Fruit fly (Drosophila melanogaster) whole organism, embryonic: Measurements from ENCODE around the gene GIIIspla2.

Experiments
- C15 ChIP-seq: fragments of 200-800 bp; sonication (Bioruptor generic); IDR thresholded peaks from 3 replicates; pipeline ENCODE4 v1.3.6; 2022; ENCODE audit warnings: missing biosample characterization, missing genetic modification characterization
- CG10147 ChIP-seq: fragments of 200-800 bp; sonication (Bioruptor generic); optimal IDR thresholded peaks from 2 replicates; lab custom pipeline; 2019; ENCODE audit warnings: missing biosample characterization, mild to moderate bottlenecking, missing genetic modification characterization, moderate library complexity
- CG10565 ChIP-seq: fragments of 200-800 bp; sonication (Bioruptor generic); optimal IDR thresholded peaks from 3 replicates; lab custom pipeline; 2016; ENCODE audit warnings: missing biosample characterization, mild to moderate bottlenecking, missing genetic modification characterization
- CG11456 ChIP-seq: fragments of 200-800 bp; sonication (Bioruptor generic); IDR thresholded peaks from 3 replicates; pipeline ENCODE4 v1.3.6; 2022; ENCODE audit warnings: missing biosample characterization, missing genetic modification characterization
- CG11723 ChIP-seq: fragments of 200-800 bp; sonication (Bioruptor generic); optimal IDR thresholded peaks from 2 replicates; lab custom pipeline; 2017; ENCODE audit warnings: missing biosample characterization, mild to moderate bottlenecking, missing genetic modification characterization
- CG12236 ChIP-seq: fragments of 200-800 bp; sonication (Bioruptor generic); optimal IDR thresholded peaks from 2 replicates; lab custom pipeline; 2016; ENCODE audit warnings: missing biosample characterization, missing genetic modification characterization
- CG17802 ChIP-seq: fragments of 200-800 bp; sonication (Bioruptor generic); optimal IDR thresholded peaks from 2 replicates; lab custom pipeline; 2018; ENCODE audit warnings: missing biosample characterization, mild to moderate bottlenecking, missing genetic modification characterization, moderate library complexity
- CG2875 ChIP-seq: fragments of 200-800 bp; sonication (Bioruptor generic); optimal IDR thresholded peaks from 2 replicates; lab custom pipeline; 2017; ENCODE audit warnings: missing biosample characterization, mild to moderate bottlenecking, missing genetic modification characterization, missing genetic modification reagents
- CG2889 ChIP-seq: fragments of 200-800 bp; sonication (Bioruptor generic); IDR thresholded peaks from 3 replicates; pipeline ENCODE4 v1.3.6; 2022; ENCODE audit warnings: missing biosample characterization, missing genetic modification characterization
- CG32532 ChIP-seq: fragments of 200-800 bp; sonication (Bioruptor generic); IDR thresholded peaks from 2 replicates; pipeline ENCODE4 v1.3.6; 2022; ENCODE audit warnings: missing biosample characterization, missing genetic modification characterization
- CG3995 ChIP-seq: fragments of 200-800 bp; sonication (Bioruptor generic); optimal IDR thresholded peaks from 3 replicates; lab custom pipeline; 2016; ENCODE audit warnings: missing biosample characterization, missing genetic modification characterization
- CG4617 ChIP-seq: fragments of 200-800 bp; sonication (Bioruptor generic); optimal IDR thresholded peaks from 3 replicates; lab custom pipeline; 2016; ENCODE audit warnings: missing biosample characterization, missing genetic modification characterization, borderline replicate concordance
- CG5245 ChIP-seq: fragments of 200-800 bp; sonication (Bioruptor generic); optimal IDR thresholded peaks from 3 replicates; lab custom pipeline; 2016; ENCODE audit warnings: missing biosample characterization, missing genetic modification characterization
- CG5953 ChIP-seq: fragments of 200-800 bp; sonication (Bioruptor generic); IDR thresholded peaks from 2 replicates; pipeline ENCODE4 v1.3.6; 2022; ENCODE audit warnings: missing biosample characterization, missing genetic modification characterization
- CG6272 ChIP-seq: fragments of 200-800 bp; sonication (Bioruptor generic); IDR thresholded peaks from 2 replicates; pipeline ENCODE4 v1.3.6; 2022; ENCODE audit warnings: missing biosample characterization, missing genetic modification characterization
- CG6683 ChIP-seq: fragments of 200-800 bp; sonication (Bioruptor generic); optimal IDR thresholded peaks from 2 replicates; lab custom pipeline; 2017; ENCODE audit warnings: missing biosample characterization, mild to moderate bottlenecking, missing genetic modification characterization, missing genetic modification reagents
- CG6689 ChIP-seq: fragments of 200-800 bp; sonication (Bioruptor generic); IDR thresholded peaks from 2 replicates; pipeline ENCODE4 v1.3.6; 2022; ENCODE audit warnings: missing biosample characterization, missing genetic modification characterization
- CG8359 ChIP-seq: fragments of 200-800 bp; sonication (Bioruptor generic); optimal IDR thresholded peaks from 2 replicates; lab custom pipeline; 2017; ENCODE audit warnings: missing biosample characterization, mild to moderate bottlenecking, missing genetic modification characterization, borderline replicate concordance
- CG9437 ChIP-seq: fragments of 200-800 bp; sonication (Bioruptor generic); optimal IDR thresholded peaks from 2 replicates; lab custom pipeline; 2018; ENCODE audit warnings: missing biosample characterization, mild to moderate bottlenecking, missing genetic modification characterization
- CG9876 ChIP-seq: fragments of 200-800 bp; sonication (Bioruptor generic); optimal IDR thresholded peaks from 2 replicates; lab custom pipeline; 2016; ENCODE audit warnings: missing biosample characterization, missing genetic modification characterization
- Hmr ChIP-seq: fragments of 200-800 bp; sonication (Bioruptor generic); optimal IDR thresholded peaks from 3 replicates; lab custom pipeline; 2017; ENCODE audit warnings: mild to moderate bottlenecking, missing biosample characterization, missing genetic modification reagents, missing genetic modification characterization
- Hr78 ChIP-seq, 2 experiments: fragments of 200-800 bp in 1 of 2; fragments of >200 bp in 1 of 2; sonication (Bioruptor generic) in 1 of 2; optimal IDR thresholded peaks; 2 replicates each; lab custom pipeline; 2017 to 2019; ENCODE audit warnings: missing biosample characterization in 2 of 2, missing genetic modification characterization in 2 of 2, mild to moderate bottlenecking in 1 of 2, moderate library complexity in 1 of 2
- Nf-YA ChIP-seq: fragments of 200-800 bp; sonication (Bioruptor generic); IDR thresholded peaks from 2 replicates; pipeline ENCODE4 v1.3.6; 2022; ENCODE audit warnings: missing biosample characterization, missing genetic modification characterization
- NfI ChIP-seq: fragments of 200-800 bp; sonication (Bioruptor generic); optimal IDR thresholded peaks from 3 replicates; lab custom pipeline; 2018; ENCODE audit warnings: missing biosample characterization, mild to moderate bottlenecking, missing genetic modification characterization, moderate library complexity
- Sin3A ChIP-seq: fragments of >200 bp; optimal IDR thresholded peaks from 2 replicates; lab custom pipeline; 2018
- Six4 ChIP-seq: fragments of 200-800 bp; sonication (Bioruptor generic); optimal IDR thresholded peaks from 2 replicates; lab custom pipeline; 2016; ENCODE audit warnings: missing biosample characterization, missing genetic modification characterization
- Tbp ChIP-seq: fragments of >200 bp; optimal IDR thresholded peaks from 2 replicates; lab custom pipeline; 2018; ENCODE audit warnings: missing biosample characterization, missing genetic modification characterization
- Usf ChIP-seq: fragments of 200-800 bp; sonication (Bioruptor generic); optimal IDR thresholded peaks from 2 replicates; lab custom pipeline; 2017; ENCODE audit warnings: missing genotype, missing biosample characterization, missing genetic modification characterization
- ab ChIP-seq: fragments of 200-800 bp; sonication (Bioruptor generic); optimal IDR thresholded peaks from 2 replicates; lab custom pipeline; 2016; ENCODE audit warnings: missing biosample characterization, missing genetic modification characterization
- bsh ChIP-seq, 2 experiments: fragments of 200-800 bp; sonication (Bioruptor generic); optimal IDR thresholded peaks; 2 replicates each; lab custom pipeline; 2017 to 2018; ENCODE audit warnings: mild to moderate bottlenecking in 2 of 2, missing biosample characterization in 2 of 2, missing genetic modification characterization in 2 of 2, moderate library complexity in 1 of 2
- cad ChIP-seq: fragments of >200 bp; optimal IDR thresholded peaks from 2 replicates; lab custom pipeline; 2017; ENCODE audit warnings: missing biosample characterization, missing genetic modification characterization
- chm ChIP-seq: fragments of 200-800 bp; sonication (Bioruptor generic); IDR thresholded peaks from 2 replicates; pipeline ENCODE4 v1.3.6; 2022; ENCODE audit warnings: missing biosample characterization, missing genetic modification characterization
- cwo ChIP-seq: fragments of 200-800 bp; sonication (Bioruptor generic); optimal IDR thresholded peaks from 3 replicates; lab custom pipeline; 2017; ENCODE audit warnings: missing biosample characterization, missing genetic modification characterization, mild to moderate bottlenecking, moderate library complexity, missing genetic modification reagents
- da ChIP-seq: fragments of 200-800 bp; sonication (Bioruptor generic); optimal IDR thresholded peaks from 2 replicates; lab custom pipeline; 2016; ENCODE audit warnings: missing biosample characterization, missing genetic modification characterization
- danr ChIP-seq: fragments of 200-800 bp; sonication (Bioruptor generic); IDR thresholded peaks from 2 replicates; pipeline ENCODE4 v1.3.6; 2022; ENCODE audit warnings: missing biosample characterization, missing genetic modification characterization
- disco-r ChIP-seq: fragments of 200-800 bp; sonication (Bioruptor generic); optimal IDR thresholded peaks from 2 replicates; lab custom pipeline; 2016; ENCODE audit warnings: missing biosample characterization, missing genetic modification characterization
- dysf ChIP-seq: fragments of 200-800 bp; sonication (Bioruptor generic); IDR thresholded peaks from 3 replicates; pipeline ENCODE4 v1.3.6; 2022; ENCODE audit warnings: missing biosample characterization, missing genetic modification characterization
- en ChIP-seq: fragments of 200-800 bp; sonication (Bioruptor generic); optimal IDR thresholded peaks from 2 replicates; lab custom pipeline; 2016; ENCODE audit warnings: missing biosample characterization, missing genetic modification characterization
- esg ChIP-seq: fragments of 200-800 bp; sonication (Bioruptor generic); conservative IDR thresholded peaks from 2 replicates; pipeline ENCODE4 v1.3.6; 2022; ENCODE audit warnings: missing biosample characterization, missing genetic modification characterization
- fd3F ChIP-seq: fragments of 200-800 bp; sonication (Bioruptor generic); optimal IDR thresholded peaks from 2 replicates; lab custom pipeline; 2018; ENCODE audit warnings: missing biosample characterization, mild to moderate bottlenecking, missing genetic modification characterization, moderate library complexity
- gce ChIP-seq: fragments of 200-800 bp; sonication (Bioruptor generic); IDR thresholded peaks from 3 replicates; pipeline ENCODE4 v1.3.6; 2022; ENCODE audit warnings: missing biosample characterization, missing genetic modification characterization
- h ChIP-seq: fragments of >200 bp; optimal IDR thresholded peaks from 2 replicates; lab custom pipeline; 2017
- hb ChIP-seq: fragments of 200-800 bp; sonication (Bioruptor generic); IDR thresholded peaks from 3 replicates; pipeline ENCODE4 v1.3.6; 2022; ENCODE audit warnings: missing biosample characterization, missing genetic modification characterization; ENCODE audit not compliant: partially characterized antibody
- lab ChIP-seq: fragments of 200-800 bp; sonication (Bioruptor generic); optimal IDR thresholded peaks from 3 replicates; lab custom pipeline; 2017; ENCODE audit warnings: missing biosample characterization, missing genetic modification characterization, mild to moderate bottlenecking, moderate library complexity, missing genetic modification reagents
- maf-S ChIP-seq: fragments of 200-800 bp; sonication (Bioruptor generic); optimal IDR thresholded peaks from 2 replicates; lab custom pipeline; 2016; ENCODE audit warnings: missing biosample characterization, missing genetic modification characterization
- pho ChIP-seq: fragments of 200-800 bp; sonication (Bioruptor generic); optimal IDR thresholded peaks from 2 replicates; lab custom pipeline; 2016; ENCODE audit warnings: missing biosample characterization, missing genetic modification characterization
- prd ChIP-seq, 3 experiments: fragments of >200 bp in 2 of 3; fragments of 200-800 bp in 1 of 3; sonication (Bioruptor generic) in 1 of 3; optimal IDR thresholded peaks in 2 of 3; IDR thresholded peaks in 1 of 3; 2 replicates in 2 of 3; 3 replicates in 1 of 3; pipeline versions ENCODE4 v1.3.6 to Lab custom; 2017 to 2022; ENCODE audit warnings: missing biosample characterization in 1 of 3, missing genetic modification characterization in 1 of 3
- sens ChIP-seq: fragments of 200-800 bp; sonication (Bioruptor generic); peaks from one replicate; lab custom pipeline; 2016; ENCODE audit warnings: missing biosample characterization, missing genetic modification characterization
- shn ChIP-seq: fragments of 200-800 bp; sonication (Bioruptor generic); optimal IDR thresholded peaks from 3 replicates; lab custom pipeline; 2016; ENCODE audit warnings: missing biosample characterization, missing genetic modification characterization
- tna ChIP-seq: fragments of 200-800 bp; sonication (Bioruptor generic); IDR thresholded peaks from 2 replicates; pipeline ENCODE4 v1.3.6; 2022; ENCODE audit warnings: missing biosample characterization, missing genetic modification characterization; ENCODE audit not compliant: partially characterized antibody
- tup ChIP-seq: fragments of 200-800 bp; sonication (Bioruptor generic); optimal IDR thresholded peaks from 2 replicates; lab custom pipeline; 2016; ENCODE audit warnings: missing biosample characterization, mild to moderate bottlenecking, missing genetic modification characterization, moderate library complexity

GIIIspla2 gene

DNA sequence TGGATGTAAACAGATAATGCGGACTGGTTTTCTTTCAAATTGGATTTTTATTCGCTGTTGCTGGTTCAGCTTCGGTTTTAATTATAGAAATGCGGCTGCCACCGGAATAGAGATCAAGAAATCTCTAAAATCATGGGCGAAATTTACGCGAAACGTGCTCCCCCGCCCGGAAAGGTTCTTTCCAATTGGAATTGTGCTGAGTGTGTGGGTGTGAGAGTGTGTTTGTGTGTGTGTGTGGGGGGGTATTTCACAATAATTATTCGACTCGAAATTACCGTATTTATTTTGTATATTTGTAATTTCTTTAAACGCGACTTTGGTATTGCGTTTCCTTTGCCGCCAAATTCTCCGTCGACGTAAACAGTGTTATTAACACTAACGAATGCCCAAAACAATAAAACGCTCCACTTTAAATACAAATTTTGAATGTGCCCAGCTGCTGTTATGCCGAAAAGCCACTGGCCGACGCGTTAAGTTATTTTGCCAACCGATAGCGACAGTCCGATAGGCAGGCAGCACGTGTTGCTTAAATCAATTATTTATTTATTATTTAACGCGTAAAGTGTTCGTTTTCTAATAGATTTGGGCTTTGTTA, 41.6 kb upstream of the GIIIspla2 start, which contains the start of gene Gclc (continued):
- no peak for TF ChIP-seq bsh (GFP tag; optimal IDR thresholded peaks at IDR 0.05; lab: Kevin White, UChicago)
- TF ChIP-seq prd (optimal IDR thresholded peaks at IDR 0.05; lab: Kevin White, UChicago): no peak
- TF ChIP-seq prd (GFP tag; IDR thresholded peaks at IDR 0.05; lab: Robert Waterston, UW): no peak
- TF ChIP-seq en: no peak
- no peak for TF ChIP-seq tna (GFP tag; lab: Robert Waterston, UW)
- no peak for TF ChIP-seq CG12236
- TF ChIP-seq CG2875 (GFP tag; lab: Kevin White, UChicago): no peak
- no peak for TF ChIP-seq CG8359 (GFP tag; lab: Kevin White, UChicago)
- TF ChIP-seq Six4 (GFP tag; lab: Kevin White, UChicago): no peak
- no peak for TF ChIP-seq CG9876 (GFP tag; lab: Kevin White, UChicago)
- no peak for TF ChIP-seq CG11456 (GFP tag; lab: Robert Waterston, UW)
- no peak for TF ChIP-seq CG9437 (GFP tag; lab: Kevin White, UChicago)
- TF ChIP-seq CG10565 (GFP tag; lab: Kevin White, UChicago): no peak
- no peak for TF ChIP-seq CG11723
- TF ChIP-seq esg (GFP tag; lab: Robert Waterston, UW): no peak
- no peak for TF ChIP-seq dysf
- peak; percentile 82 for TF ChIP-seq cwo
- TF ChIP-seq CG2889 (GFP tag; lab: Robert Waterston, UW): no peak
- TF ChIP-seq cad (GFP tag; lab: Kevin White, UChicago): no peak
- no peak for TF ChIP-seq CG5953 (GFP tag; lab: Robert Waterston, UW)
- no peak for TF ChIP-seq Tbp
- TF ChIP-seq CG6689 (GFP tag; lab: Robert Waterston, UW): no peak
- TF ChIP-seq Nf-YA: no peak
- TF ChIP-seq CG17802 (tag; lab: Kevin White, UChicago): no peak
- TF ChIP-seq danr (GFP tag; lab: Robert Waterston, UW): no peak
- TF ChIP-seq Hmr (GFP tag; lab: Kevin White, UChicago): peak; percentile 50
- TF ChIP-seq Sin3A (lab: Kevin White, UChicago): no peak
- no peak for TF ChIP-seq chm (GFP tag; lab: Robert Waterston, UW)
- no peak for TF ChIP-seq tup (GFP tag; lab: Kevin White, UChicago)
- TF ChIP-seq ab (GFP tag; lab: Kevin White, UChicago): no peak
- TF ChIP-seq NfI (GFP tag; lab: Kevin White, UChicago): no peak
- no peak for TF ChIP-seq CG6683 (GFP tag; lab: Kevin White, UChicago)
- TF ChIP-seq lab: peak; percentile 24
- no peak for TF ChIP-seq pho (GFP tag; lab: Kevin White, UChicago)
- TF ChIP-seq CG4617: no peak
- no peak for TF ChIP-seq CG5245
- TF ChIP-seq da (GFP tag; lab: Kevin White, UChicago): no peak
- no peak for TF ChIP-seq C15 (GFP tag; lab: Robert Waterston, UW)
- TF ChIP-seq fd3F: no peak
- no peak for TF ChIP-seq hb
- no peak for TF ChIP-seq CG6272 (GFP tag; lab: Robert Waterston, UW)
- TF ChIP-seq Hr78 (GFP tag; optimal IDR thresholded peaks at IDR 0.05; lab: Kevin White, UChicago): no peak
- TF ChIP-seq CG10147 (GFP tag; lab: Kevin White, UChicago): no peak
- no peak for TF ChIP-seq h (lab: Kevin White, UChicago)
- no peak for TF ChIP-seq Usf (GFP tag; lab: Kevin White, UChicago)
- peak; percentile 24 for TF ChIP-seq CG3995 (GFP tag; lab: Kevin White, UChicago)
- no peak for TF ChIP-seq maf-S
- no peak for TF ChIP-seq CG32532 (GFP tag; lab: Robert Waterston, UW)
- no peak for TF ChIP-seq disco-r (GFP tag; lab: Kevin White, UChicago)
- no peak for TF ChIP-seq gce
- TF ChIP-seq shn (GFP tag; lab: Kevin White, UChicago): no peak
- peak; percentile 53 for TF ChIP-seq sens (GFP tag; lab: Kevin White, UChicago)
